Fruit fly (Drosophila melanogaster) whole organism, embryonic: Measurements from ENCODE around the gene Atg12.

Experiments used
- CG2202 ChIP-seq: fragments of 200-800 bp; sonication (Bioruptor generic); optimal IDR thresholded peaks from 2 replicates; lab custom pipeline; 2018; ENCODE audit warnings: missing biosample characterization, mild to moderate bottlenecking, missing genetic modification characterization
- CG8290 ChIP-seq, 3 experiments: fragments of 200-800 bp; sonication (Bioruptor generic); optimal IDR thresholded peaks; 2 replicates each; lab custom pipeline; 2016 to 2019; ENCODE audit warnings: missing biosample characterization in 3 of 3, missing genetic modification characterization in 3 of 3, mild to moderate bottlenecking in 2 of 3, moderate library complexity in 1 of 3
- Meics ChIP-seq: fragments of 200-800 bp; sonication (Bioruptor generic); optimal IDR thresholded peaks from 2 replicates; lab custom pipeline; 2017; ENCODE audit warnings: missing biosample characterization, mild to moderate bottlenecking, missing genetic modification characterization
- Ptx1 ChIP-seq: fragments of 200-800 bp; sonication (Bioruptor generic); IDR thresholded peaks from 2 replicates; pipeline ENCODE4 v1.3.6; 2022; ENCODE audit warnings: missing biosample characterization, missing genetic modification characterization

DNA sequence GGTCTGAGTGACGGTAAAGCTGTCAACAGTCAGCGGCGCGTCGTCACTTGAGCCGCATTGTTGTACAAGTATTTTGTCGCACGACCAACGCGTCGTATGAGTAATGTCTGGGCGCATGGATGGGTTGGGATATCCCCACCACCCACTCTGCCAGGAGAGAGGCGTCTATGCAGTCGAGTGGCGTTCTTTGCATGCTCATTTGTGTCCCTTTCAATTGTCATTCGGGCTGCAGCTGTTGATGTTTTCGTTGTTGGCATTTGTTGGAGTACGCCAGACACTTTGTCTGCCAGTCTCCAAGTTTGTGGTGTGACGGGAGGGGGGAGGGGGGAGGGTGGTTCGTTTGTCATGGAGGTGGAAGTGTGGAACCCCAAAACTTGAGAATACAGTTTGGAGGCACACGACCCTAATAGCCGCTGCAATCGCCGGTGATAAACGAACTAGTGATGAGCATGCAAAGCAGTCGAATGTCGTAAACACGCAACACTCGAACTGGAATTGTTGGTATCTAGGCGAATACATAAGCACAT, 25.5 kb downstream of the Atg12 start:
- TF ChIP-seq Ptx1 (GFP tag; lab: Robert Waterston, UW) (no peak), CG2202 (tag; lab: Kevin White, UChicago) (no peak), Meics (no peak), CG8290 (GFP tag; optimal IDR thresholded peaks at IDR 0.05; lab: Kevin White, UChicago) (no peak), CG8290 (tag; optimal IDR thresholded peaks at IDR 0.05; lab: Kevin White, UChicago) (no peak)
